Worm (Caenorhabditis elegans) whole organism, young adult: Measurements from ENCODE around the gene madd-3.

Source experiments
- Y53F4B.3 ChIP-seq: fragments of 200-800 bp; sonication (Bioruptor generic); IDR thresholded peaks from 2 replicates; pipeline ENCODE4 v1.3.6; 2022; ENCODE audit warnings: missing genetic modification reagents, missing genetic modification characterization, missing compliant biosample characterization
- Y79H2A.3 ChIP-seq: fragments of 200-800 bp; sonication (Bioruptor generic); conservative IDR thresholded peaks from 2 replicates; pipeline ENCODE4 v1.3.6; 2022; ENCODE audit warnings: missing genetic modification reagents, missing genetic modification characterization, missing compliant biosample characterization
- egrh-3 ChIP-seq: fragments of 200-800 bp; sonication (Bioruptor generic); IDR thresholded peaks from 2 replicates; pipeline ENCODE4 v1.3.6; 2022; ENCODE audit warnings: missing genetic modification reagents, missing genetic modification characterization, missing compliant biosample characterization
- sea-2 ChIP-seq: fragments of 200-800 bp; sonication (Bioruptor generic); IDR thresholded peaks from 2 replicates; pipeline ENCODE4 v1.3.6; 2022; ENCODE audit warnings: missing genetic modification characterization, missing compliant biosample characterization
- sptf-2 ChIP-seq: fragments of 200-800 bp; sonication (Bioruptor generic); optimal IDR thresholded peaks from 2 replicates; lab custom pipeline; 2018; ENCODE audit warnings: mild to moderate bottlenecking, missing genetic modification characterization, missing compliant biosample characterization
- unc-62 ChIP-seq: fragments of 150-350 bp; optimal IDR thresholded peaks from 2 replicates; lab custom pipeline; 2014; ENCODE audit warnings: missing biosample characterization, missing genetic modification reagents, missing genetic modification characterization

- TF ChIP-seq unc-62 = no peak
- no peak for TF ChIP-seq sptf-2
- TF ChIP-seq Y79H2A.3 = no peak
- no peak for TF ChIP-seq sea-2 (GFP tag; lab: Robert Waterston, UW)
- TF ChIP-seq egrh-3 (GFP tag; lab: Robert Waterston, UW) = no peak
- no peak for TF ChIP-seq Y53F4B.3 (GFP tag; lab: Robert Waterston, UW)
These were observed 28.7 kb downstream of the madd-3 start, which contains the start of gene del-1 for ce11 chrX:14267781-14268180.
